Fruit fly (Drosophila melanogaster) whole organism, embryonic: ENCODE results near the gene Acph-1.

Experiments
- Blimp-1 ChIP-seq: fragments of 200-800 bp; sonication (Bioruptor generic); optimal IDR thresholded peaks from 3 replicates; lab custom pipeline; 2018; ENCODE audit warnings: missing biosample characterization, missing genetic modification characterization, mild to moderate bottlenecking, moderate library complexity, missing genetic modification reagents
- CG10959 ChIP-seq: fragments of 200-800 bp; sonication (Bioruptor generic); IDR thresholded peaks from 2 replicates; pipeline ENCODE4 v1.3.6; 2022; ENCODE audit warnings: missing biosample characterization, missing genetic modification characterization
- CG11085 ChIP-seq: fragments of 200-800 bp; sonication (Bioruptor generic); IDR thresholded peaks from 2 replicates; pipeline ENCODE4 v1.3.6; 2022; ENCODE audit warnings: missing biosample characterization, missing genetic modification characterization
- CG12155 ChIP-seq: fragments of 200-800 bp; sonication (Bioruptor generic); optimal IDR thresholded peaks from 3 replicates; lab custom pipeline; 2016; ENCODE audit warnings: missing biosample characterization, missing genetic modification characterization
- CG12219 ChIP-seq: fragments of 200-800 bp; sonication (Bioruptor generic); optimal IDR thresholded peaks from 3 replicates; lab custom pipeline; 2018; ENCODE audit warnings: missing biosample characterization, mild to moderate bottlenecking, missing genetic modification characterization
- CG12744 ChIP-seq: fragments of 200-800 bp; sonication (Bioruptor generic); optimal IDR thresholded peaks from 2 replicates; lab custom pipeline; 2016; ENCODE audit warnings: missing biosample characterization, missing genetic modification characterization
- CG14667 ChIP-seq: fragments of 200-800 bp; sonication (Bioruptor generic); IDR thresholded peaks from 2 replicates; pipeline ENCODE4 v1.3.6; 2022; ENCODE audit warnings: missing biosample characterization, missing genetic modification characterization
- CG15269 ChIP-seq: fragments of 200-800 bp; sonication (Bioruptor generic); optimal IDR thresholded peaks from 2 replicates; lab custom pipeline; 2018; ENCODE audit warnings: missing biosample characterization, mild to moderate bottlenecking, missing genetic modification characterization, moderate library complexity
- CG2202 ChIP-seq: fragments of 200-800 bp; sonication (Bioruptor generic); optimal IDR thresholded peaks from 2 replicates; lab custom pipeline; 2018; ENCODE audit warnings: missing biosample characterization, mild to moderate bottlenecking, missing genetic modification characterization
- CG2875 ChIP-seq: fragments of 200-800 bp; sonication (Bioruptor generic); optimal IDR thresholded peaks from 2 replicates; lab custom pipeline; 2017; ENCODE audit warnings: missing biosample characterization, mild to moderate bottlenecking, missing genetic modification characterization, missing genetic modification reagents
- CG3407 ChIP-seq: fragments of 200-800 bp; sonication (Bioruptor generic); optimal IDR thresholded peaks from 2 replicates; lab custom pipeline; 2018; ENCODE audit warnings: missing biosample characterization, mild to moderate bottlenecking, missing genetic modification characterization
- CG34376 ChIP-seq: fragments of 200-800 bp; sonication (Bioruptor generic); optimal IDR thresholded peaks from 2 replicates; lab custom pipeline; 2018; ENCODE audit warnings: missing biosample characterization, mild to moderate bottlenecking, missing genetic modification characterization
- CG3995 ChIP-seq: fragments of 200-800 bp; sonication (Bioruptor generic); optimal IDR thresholded peaks from 3 replicates; lab custom pipeline; 2016; ENCODE audit warnings: missing biosample characterization, missing genetic modification characterization
- CG5245 ChIP-seq: fragments of 200-800 bp; sonication (Bioruptor generic); optimal IDR thresholded peaks from 3 replicates; lab custom pipeline; 2016; ENCODE audit warnings: missing biosample characterization, missing genetic modification characterization
- CG6272 ChIP-seq: fragments of 200-800 bp; sonication (Bioruptor generic); IDR thresholded peaks from 2 replicates; pipeline ENCODE4 v1.3.6; 2022; ENCODE audit warnings: missing biosample characterization, missing genetic modification characterization
- CG6654 ChIP-seq: fragments of 200-800 bp; sonication (Bioruptor generic); optimal IDR thresholded peaks from 2 replicates; lab custom pipeline; 2017; ENCODE audit warnings: missing biosample characterization, mild to moderate bottlenecking, missing genetic modification characterization
- CG6683 ChIP-seq: fragments of 200-800 bp; sonication (Bioruptor generic); optimal IDR thresholded peaks from 2 replicates; lab custom pipeline; 2017; ENCODE audit warnings: missing biosample characterization, mild to moderate bottlenecking, missing genetic modification characterization, missing genetic modification reagents
- CG8924 ChIP-seq: fragments of 200-800 bp; optimal IDR thresholded peaks from 3 replicates; lab custom pipeline; 2019; ENCODE audit warnings: missing biosample characterization, mild to moderate bottlenecking, missing genetic modification characterization, moderate library complexity
- CG9797 ChIP-seq: fragments of 200-800 bp; sonication (Bioruptor generic); optimal IDR thresholded peaks from 3 replicates; lab custom pipeline; 2018; ENCODE audit warnings: missing biosample characterization, mild to moderate bottlenecking, missing genetic modification characterization
- CTCF ChIP-seq: fragments of 200-800 bp; sonication (Bioruptor generic); optimal IDR thresholded peaks from 2 replicates; lab custom pipeline; 2017; ENCODE audit warnings: missing biosample characterization, mild to moderate bottlenecking, missing genetic modification characterization, moderate library complexity
- Chrac-16 ChIP-seq: fragments of 200-800 bp; sonication (Bioruptor generic); optimal IDR thresholded peaks from 3 replicates; lab custom pipeline; 2016; ENCODE audit warnings: missing biosample characterization, missing genetic modification characterization
- D19B ChIP-seq: fragments of 200-800 bp; sonication (Bioruptor generic); optimal IDR thresholded peaks from 2 replicates; lab custom pipeline; 2017; ENCODE audit warnings: missing biosample characterization, mild to moderate bottlenecking, missing genetic modification characterization
- Dref ChIP-seq: fragments of 200-800 bp; sonication (Bioruptor generic); IDR thresholded peaks from 2 replicates; pipeline ENCODE4 v1.3.6; 2022; ENCODE audit warnings: missing biosample characterization, missing genetic modification characterization
- H15 ChIP-seq: fragments of 200-800 bp; sonication (Bioruptor generic); IDR thresholded peaks from 3 replicates; pipeline ENCODE4 v1.3.6; 2022; ENCODE audit warnings: missing biosample characterization, missing genetic modification characterization
- HLH4C ChIP-seq: fragments of 200-800 bp; sonication (Bioruptor generic); IDR thresholded peaks from 3 replicates; pipeline ENCODE4 v1.3.6; 2022; ENCODE audit warnings: missing biosample characterization, missing genetic modification characterization; ENCODE audit not compliant: partially characterized antibody
- Hr51 ChIP-seq, 2 experiments: fragments of 200-800 bp; sonication (Bioruptor generic); optimal IDR thresholded peaks; 2 replicates in 1 of 2; 3 replicates in 1 of 2; lab custom pipeline; 2016 to 2018; ENCODE audit warnings: missing biosample characterization in 2 of 2, missing genetic modification characterization in 2 of 2, mild to moderate bottlenecking in 1 of 2, moderate library complexity in 1 of 2
- Nf-YB ChIP-seq: fragments of 200-800 bp; sonication (Bioruptor generic); optimal IDR thresholded peaks from 3 replicates; lab custom pipeline; 2019; ENCODE audit warnings: missing biosample characterization, mild to moderate bottlenecking, missing genetic modification characterization, moderate library complexity
- Opbp ChIP-seq: fragments of 200-800 bp; sonication (Bioruptor generic); IDR thresholded peaks from 3 replicates; pipeline ENCODE4 v1.3.6; 2022; ENCODE audit warnings: missing biosample characterization, missing genetic modification characterization; ENCODE audit not compliant: partially characterized antibody
- PHDP ChIP-seq: fragments of 200-800 bp; sonication (Bioruptor generic); optimal IDR thresholded peaks from 3 replicates; lab custom pipeline; 2018; ENCODE audit warnings: missing biosample characterization, mild to moderate bottlenecking, missing genetic modification characterization, moderate library complexity
- Ssrp ChIP-seq: fragments of 200-800 bp; sonication (Bioruptor generic); optimal IDR thresholded peaks from 2 replicates; lab custom pipeline; 2018; ENCODE audit warnings: missing biosample characterization, mild to moderate bottlenecking, missing genetic modification characterization, moderate library complexity
- bbx ChIP-seq: fragments of 200-800 bp; sonication (Bioruptor generic); IDR thresholded peaks from 2 replicates; pipeline ENCODE4 v1.3.6; 2022; ENCODE audit warnings: missing biosample characterization, missing genetic modification characterization; ENCODE audit not compliant: partially characterized antibody
- bsh ChIP-seq, 2 experiments: fragments of 200-800 bp; sonication (Bioruptor generic); optimal IDR thresholded peaks; 2 replicates each; lab custom pipeline; 2017 to 2018; ENCODE audit warnings: mild to moderate bottlenecking in 2 of 2, missing biosample characterization in 2 of 2, missing genetic modification characterization in 2 of 2, moderate library complexity in 1 of 2
- chinmo ChIP-seq: fragments of 200-800 bp; sonication (Bioruptor generic); IDR thresholded peaks from 4 replicates; pipeline ENCODE4 v1.3.6; 2022; ENCODE audit warnings: missing biosample characterization, missing genetic modification characterization; ENCODE audit not compliant: partially characterized antibody
- chm ChIP-seq: fragments of 200-800 bp; sonication (Bioruptor generic); IDR thresholded peaks from 2 replicates; pipeline ENCODE4 v1.3.6; 2022; ENCODE audit warnings: missing biosample characterization, missing genetic modification characterization
- crol ChIP-seq: fragments of 200-800 bp; sonication (Bioruptor generic); IDR thresholded peaks from 2 replicates; pipeline ENCODE4 v1.3.6; 2022; ENCODE audit warnings: missing biosample characterization, missing genetic modification characterization
- da ChIP-seq: fragments of 200-800 bp; sonication (Bioruptor generic); optimal IDR thresholded peaks from 2 replicates; lab custom pipeline; 2016; ENCODE audit warnings: missing biosample characterization, missing genetic modification characterization
- dmrt99B ChIP-seq: fragments of 200-800 bp; sonication (Bioruptor generic); optimal IDR thresholded peaks from 2 replicates; lab custom pipeline; 2018; ENCODE audit warnings: missing biosample characterization, mild to moderate bottlenecking, missing genetic modification characterization, moderate library complexity
- dysf ChIP-seq: fragments of 200-800 bp; sonication (Bioruptor generic); IDR thresholded peaks from 3 replicates; pipeline ENCODE4 v1.3.6; 2022; ENCODE audit warnings: missing biosample characterization, missing genetic modification characterization
- gro ChIP-seq: fragments of 200-800 bp; sonication (Bioruptor generic); optimal IDR thresholded peaks from 2 replicates; lab custom pipeline; 2016; ENCODE audit warnings: missing biosample characterization, missing genetic modification characterization
- nerfin-2 ChIP-seq: fragments of 200-800 bp; sonication (Bioruptor generic); IDR thresholded peaks from 2 replicates; pipeline ENCODE4 v1.3.6; 2022; ENCODE audit warnings: missing biosample characterization, missing genetic modification characterization; ENCODE audit not compliant: partially characterized antibody
- nom ChIP-seq: fragments of 200-800 bp; sonication (Bioruptor generic); optimal IDR thresholded peaks from 2 replicates; lab custom pipeline; 2017; ENCODE audit warnings: missing biosample characterization, missing genetic modification characterization, mild to moderate bottlenecking, moderate library complexity, missing genetic modification reagents
- onecut ChIP-seq: fragments of 200-800 bp; sonication (Bioruptor generic); IDR thresholded peaks from 2 replicates; pipeline ENCODE4 v1.3.6; 2022; ENCODE audit warnings: missing biosample characterization, missing genetic modification characterization
- pros ChIP-seq: fragments of 200-800 bp; sonication (Bioruptor generic); optimal IDR thresholded peaks from 3 replicates; lab custom pipeline; 2019; ENCODE audit warnings: missing biosample characterization, mild to moderate bottlenecking, missing genetic modification characterization, moderate library complexity
- row ChIP-seq: fragments of 200-800 bp; sonication (Bioruptor generic); IDR thresholded peaks from 3 replicates; pipeline ENCODE4 v1.3.6; 2022; ENCODE audit warnings: missing biosample characterization, missing genetic modification characterization
- so ChIP-seq: fragments of 200-800 bp; sonication (Bioruptor generic); IDR thresholded peaks from 3 replicates; pipeline ENCODE4 v1.3.6; 2022; ENCODE audit warnings: missing biosample characterization, missing genetic modification characterization
- unc-4 ChIP-seq: fragments of 200-800 bp; sonication (Bioruptor generic); IDR thresholded peaks from 2 replicates; pipeline ENCODE4 v1.3.6; 2022; ENCODE audit warnings: missing biosample characterization, missing genetic modification characterization; ENCODE audit not compliant: partially characterized antibody
- vnd ChIP-seq: fragments of 200-800 bp; sonication (Bioruptor generic); IDR thresholded peaks from 3 replicates; pipeline ENCODE4 v1.3.6; 2022; ENCODE audit warnings: missing biosample characterization, missing genetic modification characterization; ENCODE audit not compliant: partially characterized antibody
- z ChIP-seq: fragments of 200-800 bp; sonication (Bioruptor generic); IDR thresholded peaks from 3 replicates; pipeline ENCODE4 v1.3.6; 2022; ENCODE audit warnings: missing biosample characterization, missing genetic modification characterization

Gene Acph-1

dm6 chr3R:30000286-30000685 is 7.1 kb upstream of the Acph-1 start, which contains the start of gene Tace (continued):
- peak; percentile 100 for TF ChIP-seq onecut
- TF ChIP-seq CG6654 (GFP tag; lab: Kevin White, UChicago), result no peak
- TF ChIP-seq CG6683 (GFP tag; lab: Kevin White, UChicago), result no peak
- TF ChIP-seq dmrt99B (tag; lab: Kevin White, UChicago), result no peak

- TF ChIP-seq CG15269 (no peak), unc-4 (no peak), row (GFP tag; lab: Robert Waterston, UW) (no peak), CG3995 (no peak), CG11085 (GFP tag; lab: Robert Waterston, UW) (no peak), CG12155 (GFP tag; lab: Kevin White, UChicago) (no peak), H15 (GFP tag; lab: Robert Waterston, UW) (no peak), pros (GFP tag; lab: Kevin White, UChicago) (no peak), dysf (GFP tag; lab: Robert Waterston, UW) (no peak), CG9797 (GFP tag; lab: Kevin White, UChicago) (no peak), Blimp-1 (no peak), HLH4C (GFP tag; lab: Robert Waterston, UW) (no peak), CG10959 (GFP tag; lab: Robert Waterston, UW) (no peak), PHDP (no peak), CG3407 (GFP tag; lab: Kevin White, UChicago) (no peak), CG34376 (GFP tag; lab: Kevin White, UChicago) (no peak), Chrac-16 (GFP tag; lab: Kevin White, UChicago) (no peak), Ssrp (tag; lab: Kevin White, UChicago) (no peak), CG2202 (no peak)
Measured at dm6 chr3R:29999495-29999894, 6.3 kb upstream of the Acph-1 start, which contains the start of gene CG34298. TSS of gene CG34298 (plus strand) at chr3R:29999795.

dm6 chr3R:29997607-29998236 is 4.5 kb upstream of the Acph-1 start, which contains the start of the genes CG15525 and CG11504:
TSS of gene CG15525 (minus strand) at chr3R:29997676.
TSS of gene CG11504 (plus strand) at chr3R:29997900.
- TF ChIP-seq nerfin-2 (GFP tag; lab: Robert Waterston, UW), result peak; percentile 86
- TF ChIP-seq z (GFP tag; lab: Robert Waterston, UW), result no peak
- no peak for TF ChIP-seq D19B (GFP tag; lab: Kevin White, UChicago)
- TF ChIP-seq CG5245 (GFP tag; lab: Kevin White, UChicago), result no peak
- 0 out of 2 replicates have a peak, but pooled peaks have one; percentile 34 for TF ChIP-seq chm (GFP tag; lab: Robert Waterston, UW)
- TF ChIP-seq da, result no peak
- TF ChIP-seq CG2875 (GFP tag; lab: Kevin White, UChicago), result no peak
- peak; percentile 53 for TF ChIP-seq gro (GFP tag; lab: Kevin White, UChicago)
- peak; percentile 85; the same call in 1 of the 4 replicates for TF ChIP-seq chinmo (GFP tag; lab: Robert Waterston, UW)
- no peak for TF ChIP-seq nom
- TF ChIP-seq CG12219 (GFP tag; lab: Kevin White, UChicago), result no peak
- TF ChIP-seq bsh (GFP tag; optimal IDR thresholded peaks at IDR 0.05; lab: Kevin White, UChicago), result peak in 1 of 2 experiments; percentile 44
- peak; percentile 81 for TF ChIP-seq crol (GFP tag; lab: Robert Waterston, UW)
- TF ChIP-seq CG8924 (tag; lab: Kevin White, UChicago), result peak; percentile 57
- peak; percentile 66 for TF ChIP-seq CG6272 (GFP tag; lab: Robert Waterston, UW)
- TF ChIP-seq CTCF (GFP tag; lab: Kevin White, UChicago), result no peak
- peak in 1 of 2 experiments; percentile 23 for TF ChIP-seq Hr51 (GFP tag; optimal IDR thresholded peaks at IDR 0.05; lab: Kevin White, UChicago)
- no peak for TF ChIP-seq so (GFP tag; lab: Robert Waterston, UW)
- peak; percentile 90 for TF ChIP-seq Dref (GFP tag; lab: Robert Waterston, UW)
- TF ChIP-seq Opbp, result peak; percentile 76
- TF ChIP-seq CG12744 (GFP tag; lab: Kevin White, UChicago), result no peak
- peak; percentile 90 for TF ChIP-seq vnd (GFP tag; lab: Robert Waterston, UW)
- peak; percentile 31; the same call in 1 of the 2 replicates for TF ChIP-seq CG14667 (GFP tag; lab: Robert Waterston, UW)
- TF ChIP-seq bbx (GFP tag; lab: Robert Waterston, UW), result peak; percentile 72
- TF ChIP-seq Nf-YB (GFP tag; lab: Kevin White, UChicago), result no peak
